Worm (Caenorhabditis elegans) whole organism, early embryonic: ENCODE data around the gene Y49G5A.1.

ENCODE experiments used
- B0310.2 ChIP-seq: sonication (generic microtip); optimal IDR thresholded peaks from 2 replicates; lab custom pipeline; 2016; ENCODE audit warnings: mild to moderate bottlenecking, missing genetic modification characterization, missing compliant biosample characterization
- F13C5.2 ChIP-seq: sonication (generic microtip); optimal IDR thresholded peaks from 2 replicates; lab custom pipeline; 2017; ENCODE audit warnings: mild to moderate bottlenecking, missing genetic modification characterization, inconsistent platforms, missing compliant biosample characterization
- aly-1 ChIP-seq: sonication (generic microtip); optimal IDR thresholded peaks from 2 replicates; lab custom pipeline; 2016; ENCODE audit warnings: missing genetic modification characterization, missing compliant biosample characterization
- ama-1 ChIP-seq: fragments of 150-350 bp; optimal IDR thresholded peaks from 2 replicates; lab custom pipeline; 2014
- ceh-13 ChIP-seq: fragments of 200-800 bp; sonication (Bioruptor generic); optimal IDR thresholded peaks from 2 replicates; lab custom pipeline; 2018; ENCODE audit warnings: mild to moderate bottlenecking, missing genetic modification characterization, missing compliant biosample characterization
- ceh-36 ChIP-seq: sonication (generic microtip); optimal IDR thresholded peaks from 2 replicates; lab custom pipeline; 2016; ENCODE audit warnings: missing genetic modification characterization, inconsistent platforms, missing compliant biosample characterization
- ets-7 ChIP-seq: sonication (generic microtip); optimal IDR thresholded peaks from 2 replicates; lab custom pipeline; 2016; ENCODE audit warnings: missing genotype, missing genetic modification characterization, missing compliant biosample characterization
- flt-1 ChIP-seq: fragments of 200-800 bp; sonication (Bioruptor generic); IDR thresholded peaks from 2 replicates; pipeline ENCODE4 v1.3.6; 2022; ENCODE audit warnings: missing genetic modification characterization, missing compliant biosample characterization
- hmbx-1 ChIP-seq: sonication (generic microtip); optimal IDR thresholded peaks from 2 replicates; lab custom pipeline; 2016; ENCODE audit warnings: mild to moderate bottlenecking, missing genetic modification characterization, missing compliant biosample characterization
- hmg-4 ChIP-seq: fragments of 200-800 bp; sonication (Bioruptor generic); optimal IDR thresholded peaks from 2 replicates; lab custom pipeline; 2018; ENCODE audit warnings: mild to moderate bottlenecking, missing genetic modification characterization, missing compliant biosample characterization
- hnd-1 ChIP-seq: sonication (generic microtip); optimal IDR thresholded peaks from 2 replicates; lab custom pipeline; 2016; ENCODE audit warnings: missing genetic modification characterization, missing compliant biosample characterization
- pes-1 ChIP-seq: fragments of 200-800 bp; sonication (Bioruptor generic); IDR thresholded peaks from 2 replicates; pipeline ENCODE4 v1.3.6; 2022; ENCODE audit warnings: missing genetic modification reagents, missing genetic modification characterization, missing compliant biosample characterization
- scrt-1 ChIP-seq: fragments of 200-800 bp; sonication (Bioruptor generic); IDR thresholded peaks from 2 replicates; pipeline ENCODE4 v1.3.6; 2022; ENCODE audit warnings: missing genetic modification characterization, missing compliant biosample characterization
- sea-1 ChIP-seq: fragments of 200-800 bp; sonication (Bioruptor generic); conservative IDR thresholded peaks from 2 replicates; pipeline ENCODE4 v1.3.6; 2022; ENCODE audit warnings: missing genetic modification characterization, missing compliant biosample characterization
- tbx-11 ChIP-seq: fragments of 200-800 bp; sonication (Bioruptor generic); IDR thresholded peaks from 2 replicates; pipeline ENCODE4 v1.3.6; 2022; ENCODE audit warnings: missing genetic modification characterization, missing compliant biosample characterization
- tbx-37 ChIP-seq: fragments of 200-800 bp; sonication (Bioruptor generic); conservative IDR thresholded peaks from 2 replicates; pipeline ENCODE4 v1.3.6; 2022; ENCODE audit warnings: missing genetic modification reagents, missing genetic modification characterization, missing compliant biosample characterization
- tra-4 ChIP-seq: sonication (generic microtip); optimal IDR thresholded peaks from 2 replicates; lab custom pipeline; 2017; ENCODE audit warnings: missing genetic modification characterization, missing compliant biosample characterization

Gene Y49G5A.1

ce11 chrV:5275426-5276007, 11.7 kb downstream of the Y49G5A.1 start:
- no peak for TF ChIP-seq B0310.2 (tag; lab: Kevin White, UChicago)
- 0 out of 2 replicates have a peak, but pooled peaks have one; percentile 14 for TF ChIP-seq pes-1 (GFP tag; lab: Robert Waterston, UW)

- TF ChIP-seq scrt-1 (GFP tag; lab: Robert Waterston, UW) (no peak), F13C5.2 (peak; percentile 27), tbx-11 (0 out of 2 replicates have a peak, but pooled peaks have one; percentile 55), pes-1 (GFP tag; lab: Robert Waterston, UW) (peak; percentile 60; the same call in 1 of the 2 replicates)
These were observed 12.2 kb downstream of the Y49G5A.1 start for ce11 chrV:5274974-5275373.

DNA sequence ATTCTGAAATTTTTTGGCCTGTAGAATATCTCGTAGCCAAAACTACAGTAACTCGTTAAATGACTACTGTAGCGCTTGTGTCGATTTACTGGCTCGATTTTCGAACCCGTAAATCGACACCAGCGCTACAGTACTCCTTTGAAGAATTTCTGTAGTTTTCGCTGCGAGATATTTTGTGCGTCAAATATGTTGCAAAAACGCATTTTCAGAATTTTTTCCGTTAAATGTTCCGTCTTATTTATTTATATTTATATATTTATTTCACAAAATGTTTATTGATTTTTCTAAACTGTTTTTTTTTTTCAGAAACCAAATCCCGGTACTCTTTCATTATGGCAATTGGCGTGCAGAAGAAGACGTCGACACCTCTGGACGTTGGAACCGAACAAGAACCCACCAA, 13.4 kb downstream of the Y49G5A.1 start, which contains the start of gene natc-2:
TSS of gene natc-2 (plus strand) at position 301 of the 400 bp plus-strand sequence.
- TF ChIP-seq hnd-1 (tag; lab: Kevin White, UChicago) (no peak), ama-1 (lab: Kevin White, UChicago) (no peak), flt-1 (GFP tag; lab: Robert Waterston, UW) (no peak), tbx-37 (GFP tag; lab: Robert Waterston, UW) (no peak), scrt-1 (GFP tag; lab: Robert Waterston, UW) (no peak), hmbx-1 (tag; lab: Kevin White, UChicago) (no peak), sea-1 (no peak), ceh-36 (no peak), tra-4 (tag; lab: Kevin White, UChicago) (no peak), ets-7 (tag; lab: Kevin White, UChicago) (no peak), ceh-13 (GFP tag; lab: Kevin White, UChicago) (no peak), F13C5.2 (no peak), hmg-4 (GFP tag; lab: Kevin White, UChicago) (no peak)

DNA sequence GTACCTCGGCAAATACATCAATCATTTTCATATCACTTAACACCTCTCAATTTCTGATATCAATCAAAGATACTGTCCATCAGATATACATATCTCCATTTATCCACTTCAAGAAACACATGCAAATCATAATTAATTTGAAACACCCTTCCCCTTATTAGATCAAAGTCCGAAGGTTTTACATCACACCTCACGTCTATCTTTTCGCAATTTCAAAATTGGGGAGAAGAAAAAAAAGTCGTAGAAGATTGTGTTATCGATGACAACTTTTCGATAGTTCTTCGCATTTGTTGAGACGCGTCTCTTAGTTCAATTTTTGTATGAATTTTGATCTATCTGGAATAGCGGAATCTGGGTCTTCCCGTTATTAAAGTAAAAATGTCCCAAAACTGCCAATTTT, 13.9 kb downstream of the Y49G5A.1 start:
- TF ChIP-seq F13C5.2 (no peak), ceh-13 (GFP tag; lab: Kevin White, UChicago) (no peak), hmbx-1 (tag; lab: Kevin White, UChicago) (no peak), hnd-1 (tag; lab: Kevin White, UChicago) (no peak), tbx-37 (GFP tag; lab: Robert Waterston, UW) (no peak), scrt-1 (GFP tag; lab: Robert Waterston, UW) (no peak), flt-1 (GFP tag; lab: Robert Waterston, UW) (no peak), tra-4 (tag; lab: Kevin White, UChicago) (no peak), tbx-11 (no peak), hmg-4 (GFP tag; lab: Kevin White, UChicago) (no peak), ets-7 (tag; lab: Kevin White, UChicago) (no peak), aly-1 (no peak), ama-1 (lab: Kevin White, UChicago) (no peak)

ce11 chrV:5272619-5273074, 14.5 kb downstream of the Y49G5A.1 start:
- TF ChIP-seq aly-1: no peak
- no peak for TF ChIP-seq tbx-11
- no peak for TF ChIP-seq flt-1 (GFP tag; lab: Robert Waterston, UW)
- TF ChIP-seq scrt-1 (GFP tag; lab: Robert Waterston, UW): no peak
- no peak for TF ChIP-seq ceh-13 (GFP tag; lab: Kevin White, UChicago)
- TF ChIP-seq hmg-4 (GFP tag; lab: Kevin White, UChicago): no peak
- TF ChIP-seq tra-4 (tag; lab: Kevin White, UChicago): no peak
- TF ChIP-seq B0310.2 (tag; lab: Kevin White, UChicago): no peak
- TF ChIP-seq hmbx-1 (tag; lab: Kevin White, UChicago): no peak
- TF ChIP-seq sea-1: no peak
- TF ChIP-seq pes-1 (GFP tag; lab: Robert Waterston, UW): no peak
- TF ChIP-seq F13C5.2: no peak
- no peak for TF ChIP-seq ceh-36
- TF ChIP-seq ets-7 (tag; lab: Kevin White, UChicago): no peak
- TF ChIP-seq hnd-1 (tag; lab: Kevin White, UChicago): no peak
- no peak for TF ChIP-seq ama-1 (lab: Kevin White, UChicago)
- no peak for TF ChIP-seq tbx-37 (GFP tag; lab: Robert Waterston, UW)

- TF ChIP-seq B0310.2 (tag; lab: Kevin White, UChicago) (no peak), tbx-11 (no peak), tra-4 (tag; lab: Kevin White, UChicago) (no peak), hnd-1 (tag; lab: Kevin White, UChicago) (no peak), scrt-1 (GFP tag; lab: Robert Waterston, UW) (no peak), ceh-13 (GFP tag; lab: Kevin White, UChicago) (no peak)
These were observed 15.1 kb downstream of the Y49G5A.1 start for ce11 chrV:5272034-5272433.

DNA sequence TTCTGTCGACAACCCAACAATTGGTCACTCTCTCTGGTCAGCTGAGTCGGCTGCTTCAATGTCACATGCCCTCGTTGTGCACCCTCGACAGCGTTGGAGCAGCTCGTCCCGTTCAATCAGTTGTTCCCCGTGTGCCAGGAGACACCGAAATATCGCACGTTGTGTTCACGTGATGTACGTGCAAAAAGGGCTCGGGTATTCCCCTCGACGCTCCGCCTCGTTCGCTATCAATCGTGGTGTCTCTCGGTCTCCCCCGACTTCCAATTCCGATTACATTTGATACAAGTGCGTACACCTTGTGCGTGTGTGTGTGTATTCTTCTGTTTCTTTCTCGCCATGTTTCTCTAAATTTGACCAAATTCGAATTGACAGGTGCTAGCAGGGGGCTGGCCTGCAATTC, 15.7 kb downstream of the Y49G5A.1 start:
- TF ChIP-seq ama-1 (lab: Kevin White, UChicago) (no peak), tra-4 (tag; lab: Kevin White, UChicago) (no peak), ceh-13 (GFP tag; lab: Kevin White, UChicago) (no peak), ets-7 (tag; lab: Kevin White, UChicago) (no peak), tbx-11 (no peak), pes-1 (GFP tag; lab: Robert Waterston, UW) (no peak), aly-1 (no peak), flt-1 (GFP tag; lab: Robert Waterston, UW) (no peak), ceh-36 (no peak), hmbx-1 (tag; lab: Kevin White, UChicago) (no peak), B0310.2 (tag; lab: Kevin White, UChicago) (no peak), hmg-4 (GFP tag; lab: Kevin White, UChicago) (no peak), F13C5.2 (no peak), scrt-1 (GFP tag; lab: Robert Waterston, UW) (no peak), hnd-1 (tag; lab: Kevin White, UChicago) (no peak), tbx-37 (GFP tag; lab: Robert Waterston, UW) (no peak), sea-1 (no peak)
